Fruit fly (Drosophila melanogaster) Kc167 (cell line): ENCODE data around the gene CG6574.

ENCODE experiments used
- Sin3A ChIP-seq: fragments of >200 bp; optimal IDR thresholded peaks from 2 replicates; lab custom pipeline; 2018; ENCODE audit warnings: missing external identifiers
- h ChIP-seq: fragments of >200 bp; optimal IDR thresholded peaks from 3 replicates; lab custom pipeline; 2018; ENCODE audit warnings: missing external identifiers
- psq ChIP-seq: fragments of >200 bp; optimal IDR thresholded peaks from 2 replicates; lab custom pipeline; 2017; ENCODE audit warnings: missing external identifiers
- ttk ChIP-seq: sonication (Bioruptor generic); optimal IDR thresholded peaks from 2 replicates; lab custom pipeline; 2017; ENCODE audit warnings: missing external identifiers

- TF ChIP-seq psq (lab: Kevin White, UChicago) (no peak), Sin3A (lab: Kevin White, UChicago) (no peak), h (lab: Kevin White, UChicago) (no peak), ttk (no peak)
These were observed 10.0 kb upstream of the CG6574 start, which contains the start of gene CG4596 for dm6 chr3R:10872820-10873219.
